Worm (Caenorhabditis elegans) whole organism, mixed stage, embryonic: ENCODE data around the gene F36A4.2.

Experiments used
- M03D4.4 ChIP-seq: sonication (generic microtip); optimal IDR thresholded peaks from 2 replicates; lab custom pipeline; 2017; ENCODE audit warnings: mild to moderate bottlenecking, missing genetic modification characterization, missing compliant biosample characterization
- bed-3 ChIP-seq: fragments of 200-800 bp; sonication (Bioruptor generic); optimal IDR thresholded peaks from 3 replicates; lab custom pipeline; 2018; ENCODE audit warnings: mild to moderate bottlenecking, missing genetic modification characterization, moderate library complexity, missing compliant biosample characterization
- blmp-1 ChIP-seq: fragments of 150-350 bp; optimal IDR thresholded peaks from 2 replicates; lab custom pipeline; 2014; ENCODE audit warnings: missing biosample characterization, missing genetic modification characterization
- ceh-39 ChIP-seq: fragments of 150-350 bp; optimal IDR thresholded peaks from 2 replicates; lab custom pipeline; 2014; ENCODE audit warnings: missing biosample characterization, missing genetic modification characterization
- ceh-43 ChIP-seq: fragments of 200-800 bp; sonication (Bioruptor generic); optimal IDR thresholded peaks from 2 replicates; lab custom pipeline; 2018; ENCODE audit warnings: mild to moderate bottlenecking, missing genetic modification characterization, moderate library complexity, missing compliant biosample characterization
- ceh-83 ChIP-seq: fragments of 200-800 bp; sonication (Bioruptor generic); optimal IDR thresholded peaks from 2 replicates; lab custom pipeline; 2018; ENCODE audit warnings: mild to moderate bottlenecking, missing genetic modification characterization, missing compliant biosample characterization
- ces-1 ChIP-seq: fragments of 150-350 bp; optimal IDR thresholded peaks from 2 replicates; lab custom pipeline; 2014; ENCODE audit warnings: missing biosample characterization, missing genetic modification reagents, missing genetic modification characterization
- cnd-1 ChIP-seq: fragments of 200-800 bp; sonication (Bioruptor generic); optimal IDR thresholded peaks from 2 replicates; lab custom pipeline; 2018; ENCODE audit warnings: mild to moderate bottlenecking, missing genetic modification characterization, missing compliant biosample characterization
- drap-1 ChIP-seq: fragments of 200-800 bp; sonication (Bioruptor generic); optimal IDR thresholded peaks from 3 replicates; lab custom pipeline; 2018; ENCODE audit warnings: mild to moderate bottlenecking, missing genetic modification characterization, missing compliant biosample characterization
- elt-1 ChIP-seq: sonication (generic microtip); optimal IDR thresholded peaks from 2 replicates; lab custom pipeline; 2017; ENCODE audit warnings: missing genetic modification characterization, mild to moderate bottlenecking, missing compliant biosample characterization, antibody characterized with exemption, moderate library complexity, borderline replicate concordance; ENCODE audit not compliant: insufficient read depth
- elt-3 ChIP-seq: fragments of 150-350 bp; optimal IDR thresholded peaks from 2 replicates; lab custom pipeline; 2014; ENCODE audit warnings: missing biosample characterization, missing genetic modification characterization
- flh-1 ChIP-seq: fragments of 200-800 bp; sonication (Bioruptor generic); optimal IDR thresholded peaks from 2 replicates; lab custom pipeline; 2018; ENCODE audit warnings: mild to moderate bottlenecking, missing genetic modification characterization, moderate library complexity, missing compliant biosample characterization
- ham-2 ChIP-seq: fragments of 200-800 bp; sonication (Bioruptor generic); optimal IDR thresholded peaks from 2 replicates; lab custom pipeline; 2018; ENCODE audit warnings: mild to moderate bottlenecking, missing genetic modification characterization, missing compliant biosample characterization
- hlh-1 ChIP-seq: fragments of 150-350 bp; optimal IDR thresholded peaks from 2 replicates; lab custom pipeline; 2014; ENCODE audit warnings: missing biosample characterization, missing genetic modification reagents, missing genetic modification characterization
- lin-13 ChIP-seq: fragments of 150-350 bp; optimal IDR thresholded peaks from 2 replicates; lab custom pipeline; 2014; ENCODE audit warnings: missing biosample characterization, missing genetic modification characterization
- mab-5 ChIP-seq: fragments of 150-350 bp; optimal IDR thresholded peaks from 2 replicates; lab custom pipeline; 2014; ENCODE audit warnings: missing biosample characterization, missing genetic modification characterization
- mep-1 ChIP-seq: fragments of 150-350 bp; optimal IDR thresholded peaks from 2 replicates; lab custom pipeline; 2017; ENCODE audit warnings: missing biosample characterization, missing genetic modification reagents, missing genetic modification characterization, inconsistent platforms
- mls-2 ChIP-seq: sonication (generic microtip); optimal IDR thresholded peaks from 2 replicates; lab custom pipeline; 2016; ENCODE audit warnings: mild to moderate bottlenecking, missing genetic modification characterization, moderate library complexity, missing compliant biosample characterization
- nhr-12 ChIP-seq: fragments of 150-350 bp; optimal IDR thresholded peaks from 2 replicates; lab custom pipeline; 2014; ENCODE audit warnings: missing biosample characterization, missing genetic modification characterization
- nhr-2 ChIP-seq: fragments of 150-350 bp; optimal IDR thresholded peaks from 2 replicates; lab custom pipeline; 2014; ENCODE audit warnings: missing biosample characterization, missing genetic modification characterization
- nhr-237 ChIP-seq: fragments of 150-350 bp; optimal IDR thresholded peaks from 2 replicates; lab custom pipeline; 2014; ENCODE audit warnings: missing biosample characterization, missing genetic modification characterization
- nhr-76 ChIP-seq: sonication (generic microtip); optimal IDR thresholded peaks from 2 replicates; lab custom pipeline; 2017; ENCODE audit warnings: missing biosample characterization, missing genetic modification characterization
- pha-4 ChIP-seq: fragments of 150-350 bp; optimal IDR thresholded peaks from 2 replicates; lab custom pipeline; 2018; ENCODE audit warnings: missing biosample characterization, missing genetic modification reagents, missing genetic modification characterization
- sem-2 ChIP-seq: fragments of 200-800 bp; sonication (Bioruptor generic); optimal IDR thresholded peaks from 2 replicates; lab custom pipeline; 2018; ENCODE audit warnings: mild to moderate bottlenecking, missing genetic modification characterization, missing compliant biosample characterization
- snpc-4 ChIP-seq: fragments of 150-350 bp; optimal IDR thresholded peaks from 2 replicates; lab custom pipeline; 2014; ENCODE audit warnings: missing biosample characterization, missing genetic modification characterization
- sptf-1 ChIP-seq: sonication (generic microtip); optimal IDR thresholded peaks from 2 replicates; lab custom pipeline; 2017; ENCODE audit warnings: mild to moderate bottlenecking, missing genetic modification characterization, moderate library complexity, missing compliant biosample characterization
- tbx-8 ChIP-seq: fragments of 200-800 bp; sonication (Bioruptor generic); optimal IDR thresholded peaks from 2 replicates; lab custom pipeline; 2018; ENCODE audit warnings: mild to moderate bottlenecking, missing genetic modification characterization, moderate library complexity, missing compliant biosample characterization
- unc-120 ChIP-seq: sonication (generic microtip); optimal IDR thresholded peaks from 2 replicates; lab custom pipeline; 2017; ENCODE audit warnings: missing genetic modification characterization, missing compliant biosample characterization; ENCODE audit not compliant: poor library complexity, severe bottlenecking
- unc-62 ChIP-seq: fragments of 150-350 bp; optimal IDR thresholded peaks from 2 replicates; lab custom pipeline; 2014; ENCODE audit warnings: missing biosample characterization, missing genetic modification reagents, missing genetic modification characterization
- zip-8 ChIP-seq: fragments of 150-350 bp; optimal IDR thresholded peaks from 2 replicates; lab custom pipeline; 2014; ENCODE audit warnings: missing biosample characterization, missing genetic modification characterization
- ztf-11 ChIP-seq: fragments of 150-350 bp; optimal IDR thresholded peaks from 2 replicates; lab custom pipeline; 2014; ENCODE audit warnings: missing biosample characterization, missing genetic modification characterization

The F36A4.2 gene

DNA sequence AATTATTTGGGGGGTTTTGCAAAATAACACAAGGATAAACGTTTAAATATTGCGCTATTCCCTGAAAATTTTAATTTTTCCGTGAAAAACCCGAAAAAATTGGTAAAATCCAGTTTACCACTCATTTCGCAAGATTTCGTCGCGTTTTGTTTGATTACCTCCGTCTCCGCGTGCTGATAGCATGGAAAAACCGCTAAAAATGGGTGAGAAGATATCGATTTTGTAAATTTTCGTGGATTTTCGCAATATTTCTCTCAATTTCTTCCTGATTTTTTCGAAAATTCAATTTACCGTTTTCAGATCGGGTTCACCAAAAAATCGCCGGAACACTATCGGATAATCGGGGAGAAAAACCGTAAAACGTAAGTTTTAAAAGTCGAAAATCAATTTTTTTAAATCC is 23.3 kb upstream of the F36A4.2 start, which contains the start of gene ama-1:
TSS of gene ama-1 (plus strand) at position 301 of the 400 bp plus-strand sequence.
- TF ChIP-seq ceh-39 (no peak), snpc-4 (tag; lab: Kevin White, UChicago) (no peak), mab-5 (tag; lab: Kevin White, UChicago) (no peak), pha-4 (tag; lab: Kevin White, UChicago) (no peak), nhr-76 (tag; lab: Kevin White, UChicago) (no peak), hlh-1 (tag; lab: Kevin White, UChicago) (no peak), ham-2 (GFP tag; lab: Kevin White, UChicago) (no peak)

DNA sequence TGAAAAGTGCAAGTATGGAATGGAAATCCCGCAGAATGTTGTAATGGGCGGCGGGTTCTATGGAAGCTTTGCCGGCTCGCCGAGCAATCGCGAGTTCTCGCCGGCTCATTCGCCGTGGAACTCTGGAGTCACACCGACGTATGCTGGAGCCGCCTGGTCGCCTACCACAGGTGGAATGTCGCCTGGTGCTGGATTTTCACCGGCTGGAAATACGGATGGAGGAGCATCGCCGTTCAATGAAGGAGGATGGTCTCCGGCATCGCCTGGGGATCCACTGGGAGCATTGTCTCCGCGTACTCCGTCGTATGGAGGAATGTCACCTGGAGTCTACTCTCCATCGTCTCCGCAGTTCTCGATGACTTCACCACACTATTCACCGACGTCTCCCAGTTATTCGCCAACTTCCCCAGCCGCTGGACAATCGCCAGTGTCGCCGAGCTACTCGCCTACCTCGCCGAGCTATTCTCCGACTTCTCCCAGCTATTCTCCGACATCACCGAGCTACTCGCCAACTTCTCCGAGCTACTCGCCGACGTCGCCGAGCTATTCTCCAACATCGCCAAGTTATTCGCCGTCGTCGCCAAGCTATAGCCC is 15.9 kb upstream of the F36A4.2 start:
- no peak for TF ChIP-seq nhr-237
- TF ChIP-seq elt-3 (tag; lab: Kevin White, UChicago) = no peak
- TF ChIP-seq ztf-11 = no peak
- no peak for TF ChIP-seq drap-1 (GFP tag; lab: Kevin White, UChicago)
- TF ChIP-seq unc-62 = no peak
- TF ChIP-seq mab-5 (tag; lab: Kevin White, UChicago) = no peak
- no peak for TF ChIP-seq nhr-12 (tag; lab: Kevin White, UChicago)
- no peak for TF ChIP-seq mls-2
- TF ChIP-seq ceh-43 = no peak
- TF ChIP-seq nhr-76 (tag; lab: Kevin White, UChicago) = no peak
- TF ChIP-seq nhr-2 (tag; lab: Kevin White, UChicago) = no peak
- TF ChIP-seq blmp-1 (tag; lab: Kevin White, UChicago) = no peak
- TF ChIP-seq elt-1 (tag; lab: Kevin White, UChicago) = no peak
- TF ChIP-seq ham-2 (GFP tag; lab: Kevin White, UChicago) = no peak
- no peak for TF ChIP-seq cnd-1 (tag; lab: Kevin White, UChicago)
- no peak for TF ChIP-seq lin-13 (tag; lab: Kevin White, UChicago)
- no peak for TF ChIP-seq unc-120 (tag; lab: Kevin White, UChicago)
- TF ChIP-seq bed-3 (GFP tag; lab: Kevin White, UChicago) = no peak
- no peak for TF ChIP-seq M03D4.4
- TF ChIP-seq mep-1 (tag; lab: Kevin White, UChicago) = no peak
- TF ChIP-seq, all 35 proteins: peak for 0

DNA sequence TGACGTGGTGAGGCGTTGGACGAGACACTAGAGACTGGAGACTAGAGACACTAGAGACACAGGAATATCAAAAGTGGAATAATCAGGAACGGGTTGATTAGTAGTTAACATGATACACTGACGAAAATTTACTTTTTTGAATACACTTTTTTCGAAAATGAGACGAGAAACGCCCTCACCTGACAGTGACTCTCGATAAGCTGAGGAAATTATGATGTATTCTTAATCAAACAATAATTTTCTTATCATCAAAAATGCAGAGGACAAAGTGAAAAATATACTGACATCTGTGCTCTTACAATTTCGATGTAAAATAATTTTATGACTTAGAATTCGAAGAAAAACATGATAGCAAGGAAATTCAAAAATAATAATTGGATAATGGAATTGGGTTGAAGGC is 11.6 kb upstream of the F36A4.2 start:
- no peak for TF ChIP-seq nhr-76 (tag; lab: Kevin White, UChicago)
- TF ChIP-seq ceh-39 = no peak
- TF ChIP-seq flh-1 (GFP tag; lab: Kevin White, UChicago) = no peak
- no peak for TF ChIP-seq sptf-1
- no peak for TF ChIP-seq mab-5 (tag; lab: Kevin White, UChicago)
- TF ChIP-seq nhr-2 (tag; lab: Kevin White, UChicago) = no peak
- TF ChIP-seq blmp-1 (tag; lab: Kevin White, UChicago) = no peak
- TF ChIP-seq sem-2 (GFP tag; lab: Kevin White, UChicago) = no peak
- TF ChIP-seq cnd-1 (tag; lab: Kevin White, UChicago) = no peak

DNA sequence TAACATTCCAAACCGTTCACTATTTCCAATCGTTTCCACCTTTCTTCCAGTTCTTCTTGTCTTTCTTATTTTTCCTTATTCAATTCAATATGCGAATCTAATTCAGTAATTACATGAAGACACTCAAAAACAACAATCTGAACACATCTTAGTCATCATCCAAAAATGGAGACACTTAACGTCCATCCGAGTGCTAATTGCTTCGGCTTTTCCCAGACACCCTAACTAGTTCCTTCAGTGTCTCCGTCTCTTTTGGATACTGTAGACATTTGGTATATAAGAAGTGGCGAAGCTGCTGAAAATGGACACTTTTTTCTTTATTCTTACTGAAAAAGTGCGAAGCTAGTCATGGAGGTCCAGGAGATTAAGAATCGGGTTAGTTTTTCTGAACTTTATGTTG is 8.0 kb upstream of the F36A4.2 start, which contains the start of gene col-33:
TSS of gene col-33 (plus strand) at position 301 of the 400 bp plus-strand sequence.
- TF ChIP-seq zip-8 (tag; lab: Kevin White, UChicago) = no peak
- TF ChIP-seq cnd-1 (tag; lab: Kevin White, UChicago) = no peak
- TF ChIP-seq unc-120 (tag; lab: Kevin White, UChicago) = no peak
- TF ChIP-seq nhr-237 = no peak
- TF ChIP-seq snpc-4 (tag; lab: Kevin White, UChicago) = no peak
- TF ChIP-seq ztf-11 = no peak
- TF ChIP-seq ces-1 (GFP tag; lab: Kevin White, UChicago) = no peak
- no peak for TF ChIP-seq sptf-1
- no peak for TF ChIP-seq flh-1 (GFP tag; lab: Kevin White, UChicago)
- no peak for TF ChIP-seq elt-3 (tag; lab: Kevin White, UChicago)
- no peak for TF ChIP-seq nhr-12 (tag; lab: Kevin White, UChicago)
- no peak for TF ChIP-seq lin-13 (tag; lab: Kevin White, UChicago)
- TF ChIP-seq tbx-8 (GFP tag; lab: Kevin White, UChicago) = no peak
- TF ChIP-seq unc-62 = no peak
- no peak for TF ChIP-seq pha-4 (tag; lab: Kevin White, UChicago)
- no peak for TF ChIP-seq ham-2 (GFP tag; lab: Kevin White, UChicago)
- TF ChIP-seq mab-5 (tag; lab: Kevin White, UChicago) = no peak
- no peak for TF ChIP-seq mls-2
- TF ChIP-seq ceh-83 = no peak
